Fruit fly (Drosophila melanogaster): ENCODE measurements around the gene trh.
A peak's percentile ranks its signal among the peaks of the same experiment; 100 is the strongest.

dm6 chr3L:341052-341852 lies 51.2 kb downstream of the trh start:
- TF ChIP-seq Dif (GFP tag; optimal IDR thresholded peaks at IDR 0.05; ENCODE audit: partially characterized antibody) = no peak
- TF ChIP-seq psq (GFP tag; optimal IDR thresholded peaks at IDR 0.05) = no peak
- TF ChIP-seq Vsx2 (GFP tag; optimal IDR thresholded peaks at IDR 0.05; ENCODE audit: partially characterized antibody) = no peak
- TF ChIP-seq lola (GFP tag; optimal IDR thresholded peaks at IDR 0.05) = no peak
- TF ChIP-seq Rel (GFP tag; optimal IDR thresholded peaks at IDR 0.05) = no peak
- TF ChIP-seq Rel (tag; optimal IDR thresholded peaks at IDR 0.05) = peak; percentile 92
- TF ChIP-seq br (GFP tag; optimal IDR thresholded peaks at IDR 0.05) = no peak
- TF ChIP-seq pan (optimal IDR thresholded peaks at IDR 0.05) = no peak
- TF ChIP-seq CG9705 (GFP tag; optimal IDR thresholded peaks at IDR 0.05) = no peak
- no peak for TF ChIP-seq usp (GFP tag; optimal IDR thresholded peaks at IDR 0.05)
- no peak for TF ChIP-seq Dfd (GFP tag; optimal IDR thresholded peaks at IDR 0.05)
- TF ChIP-seq OdsH (GFP tag; optimal IDR thresholded peaks at IDR 0.05) = no peak
- no peak for TF ChIP-seq CrebA (GFP tag; optimal IDR thresholded peaks at IDR 0.05; ENCODE audit: borderline replicate concordance)

Data from whole organism, wandering third instar larva.